Fruit fly (Drosophila melanogaster): ENCODE results near the gene CG42779.
A peak's percentile ranks its signal among the peaks of the same experiment; 100 is the strongest.

Gene CG42779

DNA sequence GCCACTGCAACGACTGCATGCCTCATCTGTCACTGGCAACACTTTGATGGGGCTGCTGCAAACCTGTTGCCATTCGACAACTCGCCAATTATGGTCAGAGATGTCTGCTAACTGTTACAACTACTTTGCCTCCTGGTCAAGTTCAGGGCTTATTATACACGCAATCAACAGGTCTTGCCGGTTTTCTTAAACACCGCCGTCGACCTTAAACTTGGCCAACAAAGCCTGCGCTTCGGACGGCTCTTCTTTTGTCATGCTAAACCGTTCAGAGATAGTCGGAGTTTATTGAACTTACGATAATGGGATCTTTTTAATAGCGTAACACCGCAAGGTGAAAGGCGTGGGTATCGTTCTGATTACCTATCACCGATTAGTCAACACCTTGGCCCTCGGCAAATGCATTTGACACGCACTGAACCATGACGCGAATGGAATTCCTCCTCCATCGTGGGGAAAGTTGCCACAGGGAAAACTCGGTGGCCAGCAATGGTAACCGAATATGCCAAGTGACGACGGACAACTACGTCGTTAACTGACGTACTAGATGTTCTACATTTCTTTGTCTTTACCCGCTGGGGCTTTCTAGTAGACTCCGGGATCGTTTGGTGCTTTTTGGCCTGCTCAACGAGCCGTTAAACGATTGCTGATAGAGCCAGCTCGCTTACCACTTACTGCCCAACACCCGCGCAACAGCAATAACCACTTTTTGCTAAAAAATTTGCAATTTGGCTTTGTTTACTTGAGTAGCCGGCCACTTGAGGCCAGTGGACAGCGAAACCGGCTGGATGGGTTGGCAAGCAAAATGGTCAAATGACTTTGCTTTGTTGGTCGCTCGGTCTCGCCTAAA is 10.3 kb upstream of the CG42779 start:
- TF ChIP-seq vvl (GFP tag; IDR thresholded peaks at IDR 0.05) (peak; percentile 15; the same call in 1 of the 2 replicates), Blimp-1 (GFP tag; optimal IDR thresholded peaks at IDR 0.05) (peak; percentile 2), fd64A (GFP tag; optimal IDR thresholded peaks at IDR 0.05) (no peak), Nf-YC (tag; optimal IDR thresholded peaks at IDR 0.05) (no peak), CG2202 (tag; optimal IDR thresholded peaks at IDR 0.05) (no peak), bsh (GFP tag; optimal IDR thresholded peaks at IDR 0.05) (no peak), CG3407 (GFP tag; optimal IDR thresholded peaks at IDR 0.05) (no peak), chinmo (GFP tag; IDR thresholded peaks at IDR 0.05; ENCODE audit: partially characterized antibody) (no peak), Ptx1 (GFP tag; IDR thresholded peaks at IDR 0.05) (no peak), Neu2 (GFP tag; optimal IDR thresholded peaks at IDR 0.05; ENCODE audit: borderline replicate concordance) (peak; percentile 56), unc-4 (GFP tag; IDR thresholded peaks at IDR 0.05; ENCODE audit: partially characterized antibody) (no peak), C15 (GFP tag; IDR thresholded peaks at IDR 0.05) (no peak), gsb-n (tag; optimal IDR thresholded peaks at IDR 0.05) (peak; percentile 6), sens (GFP tag) (no peak), CG3995 (GFP tag; optimal IDR thresholded peaks at IDR 0.05) (no peak), Mrtf (GFP tag; IDR thresholded peaks at IDR 0.05) (no peak), CG16815 (GFP tag; optimal IDR thresholded peaks at IDR 0.05) (no peak), oc (tag; optimal IDR thresholded peaks at IDR 0.05) (peak; percentile 4), CG11695 (GFP tag; IDR thresholded peaks at IDR 0.05) (no peak), Ets65A (GFP tag) (no peak), gcm (GFP tag; optimal IDR thresholded peaks at IDR 0.05) (no peak), jing (GFP tag; optimal IDR thresholded peaks at IDR 0.05) (no peak)

DNA sequence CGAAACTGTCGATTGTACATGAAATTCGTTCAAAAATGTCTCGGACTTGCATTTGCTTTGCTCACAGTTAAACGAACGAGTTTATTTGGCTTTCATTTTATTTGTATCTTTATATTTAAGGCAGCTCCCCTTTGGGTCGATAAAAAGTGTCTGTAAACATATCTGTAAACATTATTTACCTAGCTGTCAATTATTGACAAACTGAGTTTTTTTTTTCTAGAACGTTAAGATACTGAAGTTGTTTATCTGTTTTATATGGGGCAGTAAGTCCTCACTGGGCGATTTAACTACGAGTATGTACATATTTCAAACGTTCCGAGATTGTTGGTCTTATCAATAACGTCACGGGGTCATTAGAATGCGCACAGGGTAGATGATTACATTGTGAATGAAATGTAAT is 5.7 kb upstream of the CG42779 start:
- TF ChIP-seq CG2875 (GFP tag; optimal IDR thresholded peaks at IDR 0.05): peak; percentile 37
- TF ChIP-seq sug (tag; optimal IDR thresholded peaks at IDR 0.05): peak; percentile 48
- peak; percentile 37 for TF ChIP-seq CG12219 (GFP tag; optimal IDR thresholded peaks at IDR 0.05)
- TF ChIP-seq Hand (GFP tag; optimal IDR thresholded peaks at IDR 0.05): no peak
- TF ChIP-seq pfk (GFP tag; optimal IDR thresholded peaks at IDR 0.05): peak; percentile 35
- no peak for TF ChIP-seq bbx (GFP tag; IDR thresholded peaks at IDR 0.05; ENCODE audit: partially characterized antibody)
- no peak for TF ChIP-seq zfh2 (GFP tag; optimal IDR thresholded peaks at IDR 0.05)
- peak; percentile 43 for TF ChIP-seq CG34376 (GFP tag; optimal IDR thresholded peaks at IDR 0.05)
- TF ChIP-seq lab (GFP tag; optimal IDR thresholded peaks at IDR 0.05): peak; percentile 73
- TF ChIP-seq Dll (GFP tag; IDR thresholded peaks at IDR 0.05; ENCODE audit: partially characterized antibody): no peak
- peak in 1 of 2 experiments; percentile 12 for TF ChIP-seq Eip74EF (GFP tag; optimal IDR thresholded peaks at IDR 0.05)
- no peak for TF ChIP-seq HmgD (GFP tag; optimal IDR thresholded peaks at IDR 0.05)
- no peak for TF ChIP-seq MESR4 (GFP tag; optimal IDR thresholded peaks at IDR 0.05)
- TF ChIP-seq MTF-1 (GFP tag; optimal IDR thresholded peaks at IDR 0.05; ENCODE audit: borderline replicate concordance): peak; percentile 17
- TF ChIP-seq abd-A (tag; optimal IDR thresholded peaks at IDR 0.05): no peak
- peak; percentile 84 for TF ChIP-seq CG8281 (tag; optimal IDR thresholded peaks at IDR 0.05)
- no peak for TF ChIP-seq CG1603 (tag; optimal IDR thresholded peaks at IDR 0.05)
- TF ChIP-seq mam (GFP tag; optimal IDR thresholded peaks at IDR 0.05): no peak
- no peak for TF ChIP-seq CG17802 (tag; optimal IDR thresholded peaks at IDR 0.05)
- TF ChIP-seq onecut (GFP tag; IDR thresholded peaks at IDR 0.05): peak; percentile 15; the same call in 1 of the 2 replicates
- peak; percentile 38 for TF ChIP-seq CG4707 (GFP tag; optimal IDR thresholded peaks at IDR 0.05)
- TF ChIP-seq CG11695 (GFP tag; IDR thresholded peaks at IDR 0.05): peak; percentile 15; the same call in 1 of the 3 replicates
- no peak for TF ChIP-seq Rx (GFP tag; IDR thresholded peaks at IDR 0.05)
- peak; percentile 21 for TF ChIP-seq CG9727 (GFP tag; optimal IDR thresholded peaks at IDR 0.05)
- TF ChIP-seq CG4328 (GFP tag; optimal IDR thresholded peaks at IDR 0.05): peak; percentile 31
- no peak for TF ChIP-seq bigmax (GFP tag; optimal IDR thresholded peaks at IDR 0.05)
- TF ChIP-seq CG7928 (GFP tag; optimal IDR thresholded peaks at IDR 0.05): no peak

Data from whole organism, embryonic.